Worm (Caenorhabditis elegans): ENCODE data around the gene hum-4.

The hum-4 gene

DNA sequence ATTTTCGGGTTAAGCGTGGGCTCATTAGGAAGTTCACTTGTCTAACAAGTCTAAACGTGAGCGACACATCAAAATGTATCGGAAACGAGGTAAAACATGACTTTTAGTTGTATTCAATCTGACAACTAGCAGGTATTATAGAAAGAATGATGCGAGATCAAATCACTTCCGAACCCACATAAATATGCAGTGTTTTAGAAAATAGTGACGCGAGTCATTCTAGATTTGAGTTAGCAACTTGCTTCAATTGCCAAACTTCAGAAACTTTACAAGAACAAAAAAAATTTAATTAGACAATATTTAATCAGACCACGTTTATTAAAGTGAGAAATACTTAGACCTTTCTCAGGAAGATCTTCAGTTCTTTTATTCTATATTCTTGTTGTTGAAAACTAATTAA is 23.3 kb upstream of the hum-4 start:
- TF ChIP-seq F13H6.1 (tag; optimal IDR thresholded peaks at IDR 0.05): no peak
- no peak for TF ChIP-seq rnt-1 (tag; optimal IDR thresholded peaks at IDR 0.05)
- TF ChIP-seq hlh-30 (tag; optimal IDR thresholded peaks at IDR 0.05; ENCODE audit: insufficient read depth): no peak
- no peak for TF ChIP-seq ceh-22 (tag; optimal IDR thresholded peaks at IDR 0.05)
- TF ChIP-seq C38D4.7 (GFP tag; optimal IDR thresholded peaks at IDR 0.05): no peak
- no peak for TF ChIP-seq ceh-45 (GFP tag; IDR thresholded peaks at IDR 0.05)
- TF ChIP-seq nhr-11 (tag; optimal IDR thresholded peaks at IDR 0.05): no peak
- TF ChIP-seq syd-9 (tag; optimal IDR thresholded peaks at IDR 0.05): no peak
- no peak for TF ChIP-seq elt-4 (tag; optimal IDR thresholded peaks at IDR 0.05)
- no peak for TF ChIP-seq che-1 (tag; optimal IDR thresholded peaks at IDR 0.05)
- TF ChIP-seq ceh-24 (tag; optimal IDR thresholded peaks at IDR 0.05): no peak
- no peak for TF ChIP-seq fkh-10 (GFP tag; optimal IDR thresholded peaks at IDR 0.05)
- TF ChIP-seq lim-6 (tag; optimal IDR thresholded peaks at IDR 0.05): no peak
- no peak for TF ChIP-seq ceh-14 (tag; optimal IDR thresholded peaks at IDR 0.05)
- no peak for TF ChIP-seq hlh-15 (tag; optimal IDR thresholded peaks at IDR 0.05)
- no peak for TF ChIP-seq lin-11 (tag; optimal IDR thresholded peaks at IDR 0.05)
- no peak for TF ChIP-seq odd-2 (tag; optimal IDR thresholded peaks at IDR 0.05)
- no peak for TF ChIP-seq hlh-6 (tag; optimal IDR thresholded peaks at IDR 0.05)
- no peak for TF ChIP-seq pha-4 (tag; optimal IDR thresholded peaks at IDR 0.05)
- TF ChIP-seq nfya-1 (tag; optimal IDR thresholded peaks at IDR 0.05): no peak

DNA sequence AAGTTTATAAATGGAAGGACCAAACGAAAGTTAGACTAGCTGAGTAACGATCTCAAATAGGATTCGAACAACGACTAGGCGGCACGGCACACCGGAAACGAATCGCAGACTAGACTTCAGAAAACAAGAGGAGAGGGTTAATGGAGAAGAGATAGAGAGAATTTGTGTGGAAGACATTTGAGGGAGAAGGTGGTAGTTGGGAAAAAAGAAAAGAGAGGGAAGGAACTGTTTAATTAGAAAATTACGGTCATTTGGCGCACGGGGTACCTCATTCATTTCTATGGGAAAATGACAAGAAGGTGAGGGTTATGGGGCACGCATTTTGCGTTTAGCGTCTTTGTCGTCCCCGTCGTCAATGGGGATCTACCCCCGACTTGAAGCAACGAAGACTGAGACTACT is 20.8 kb upstream of the hum-4 start, which contains the start of gene F48C5.2:
F48C5.2 (minus strand) TSS at position 101 of the 400 bp plus-strand sequence.
- TF ChIP-seq ceh-31 (tag; optimal IDR thresholded peaks at IDR 0.05): peak; percentile 10
- no peak for TF ChIP-seq K02D7.2 (tag; optimal IDR thresholded peaks at IDR 0.05)

DNA sequence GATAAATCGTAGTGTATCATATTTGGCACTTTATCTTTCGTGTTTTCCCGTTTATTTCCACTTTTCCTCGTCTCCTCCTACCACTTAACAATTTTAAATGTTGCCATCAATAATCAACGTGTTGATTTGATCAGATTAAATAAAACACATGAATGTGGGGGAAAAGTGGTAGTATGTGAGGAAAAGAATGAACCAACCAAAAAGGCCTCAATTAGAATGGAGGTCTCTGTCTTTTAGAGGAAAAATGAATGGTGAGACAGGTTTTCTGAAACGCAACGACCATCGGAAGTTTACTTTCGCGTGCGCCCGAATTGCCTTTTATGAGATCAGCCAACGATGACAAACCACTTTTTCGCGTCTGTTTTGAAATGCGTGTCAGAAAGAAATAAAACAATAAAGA is 18.9 kb upstream of the hum-4 start:
- TF ChIP-seq hlh-8 (tag; optimal IDR thresholded peaks at IDR 0.05): no peak
- no peak for TF ChIP-seq elt-4 (tag; optimal IDR thresholded peaks at IDR 0.05)
- TF ChIP-seq ets-4 (tag; optimal IDR thresholded peaks at IDR 0.05): no peak
- no peak for TF ChIP-seq unc-3 (GFP tag; conservative IDR thresholded peaks at IDR 0.05)
- TF ChIP-seq unc-3 (tag; optimal IDR thresholded peaks at IDR 0.05): no peak
- TF ChIP-seq ceh-31 (tag; optimal IDR thresholded peaks at IDR 0.05): no peak
- no peak for TF ChIP-seq ttx-3 (tag; optimal IDR thresholded peaks at IDR 0.05)
- TF ChIP-seq nfya-1 (tag; optimal IDR thresholded peaks at IDR 0.05): no peak
- TF ChIP-seq K02D7.2 (tag; optimal IDR thresholded peaks at IDR 0.05): no peak
- TF ChIP-seq ceh-6 (GFP tag; optimal IDR thresholded peaks at IDR 0.05): no peak
- no peak for TF ChIP-seq tbx-2 (tag; optimal IDR thresholded peaks at IDR 0.05)
- TF ChIP-seq odd-2 (tag; optimal IDR thresholded peaks at IDR 0.05): no peak
- no peak for TF ChIP-seq unc-55 (GFP tag; optimal IDR thresholded peaks at IDR 0.05)
- TF ChIP-seq hlh-30 (tag; optimal IDR thresholded peaks at IDR 0.05; ENCODE audit: insufficient read depth): no peak
- TF ChIP-seq sdc-2 (tag; optimal IDR thresholded peaks at IDR 0.05): no peak
- no peak for TF ChIP-seq hlh-15 (tag; optimal IDR thresholded peaks at IDR 0.05)
- no peak for TF ChIP-seq eyg-1 (tag; optimal IDR thresholded peaks at IDR 0.05)
- TF ChIP-seq K09A11.1 (tag; optimal IDR thresholded peaks at IDR 0.05; ENCODE audit: insufficient read depth): no peak

DNA sequence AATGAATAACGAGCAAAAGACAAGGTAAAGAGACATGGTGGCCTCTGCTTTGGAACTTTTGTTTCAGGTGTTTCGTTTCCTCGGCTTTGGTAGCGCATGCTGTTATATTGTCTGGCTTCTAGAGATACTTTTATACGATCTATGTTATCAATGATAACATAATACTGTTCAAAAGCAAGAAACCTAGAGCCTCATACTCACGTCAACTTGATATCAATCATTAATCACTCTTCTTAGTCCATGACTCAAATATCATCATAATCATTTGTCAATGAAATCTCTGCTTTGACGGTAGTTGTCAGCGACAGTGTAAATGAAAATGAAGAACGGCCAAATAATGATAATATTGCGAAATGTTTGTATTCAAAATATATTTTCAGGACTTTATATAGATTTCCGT is 16.9 kb upstream of the hum-4 start:
- TF ChIP-seq ceh-2 (tag; optimal IDR thresholded peaks at IDR 0.05) (no peak), elt-4 (tag; optimal IDR thresholded peaks at IDR 0.05) (no peak)

DNA sequence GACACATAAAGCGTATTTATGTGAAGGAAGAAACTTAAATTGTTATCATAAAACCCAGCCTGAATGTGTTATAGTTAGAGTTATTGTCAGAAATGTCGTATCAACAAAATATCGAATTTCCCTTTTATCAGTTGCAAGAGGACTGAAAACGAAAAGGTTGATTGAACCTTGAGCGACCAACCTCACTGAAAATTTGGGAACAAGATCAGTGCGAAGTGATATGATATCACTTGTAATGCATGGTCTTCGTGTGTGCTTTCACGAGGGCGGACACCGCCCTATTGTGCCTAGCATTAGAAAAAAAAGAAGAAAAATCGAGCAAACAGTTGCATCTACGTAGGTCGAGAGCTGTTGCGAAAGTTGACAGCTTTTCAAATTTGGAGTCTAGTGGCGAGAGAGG is 14.3 kb upstream of the hum-4 start:
- TF ChIP-seq T23F11.4 (GFP tag; optimal IDR thresholded peaks at IDR 0.05): no peak
- TF ChIP-seq gmeb-2 (tag; optimal IDR thresholded peaks at IDR 0.05): no peak
- peak; percentile 21 for TF ChIP-seq elt-2 (tag; optimal IDR thresholded peaks at IDR 0.05)

All from whole organism, late embryonic.